Fruit fly (Drosophila melanogaster): ENCODE data around the gene mys.

mys gene

DNA sequence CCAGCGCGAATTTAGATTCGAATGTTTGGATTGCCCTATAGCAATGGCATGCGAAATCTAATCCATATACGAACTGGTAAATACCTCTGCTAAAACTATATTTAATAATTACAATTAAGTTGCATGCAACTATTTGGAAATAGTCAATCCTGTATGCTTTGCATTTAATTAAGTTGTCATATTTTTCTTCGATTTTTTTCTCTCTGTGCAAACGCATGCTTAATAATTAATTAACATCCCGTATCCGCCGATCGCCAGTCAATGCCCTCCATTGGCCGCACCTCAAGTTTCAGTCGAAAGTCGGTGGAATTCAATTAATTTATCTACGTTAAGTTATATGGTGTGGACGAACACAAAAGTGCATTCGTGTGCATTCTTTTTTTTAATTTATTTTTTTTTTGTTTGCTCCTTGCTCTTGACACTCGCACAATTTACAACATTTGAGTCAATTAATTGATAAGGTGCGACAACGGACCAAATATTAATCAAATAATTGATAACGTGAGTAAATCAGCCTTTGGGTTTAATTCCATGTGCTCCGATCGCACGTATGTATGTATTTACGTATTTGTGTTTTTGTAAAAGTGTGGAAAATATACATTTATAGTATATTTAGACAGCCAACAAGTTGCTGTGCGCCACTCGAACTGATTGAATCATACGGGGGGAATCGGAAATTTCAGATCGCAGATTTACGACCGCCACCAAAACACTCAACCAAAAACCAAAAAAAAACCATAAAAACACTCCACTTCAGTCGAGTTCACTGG, 45.0 kb downstream of the mys start:
- TF ChIP-seq CTCF (optimal IDR thresholded peaks at IDR 0.05) (no peak), CG8478 (optimal IDR thresholded peaks at IDR 0.05) (no peak)

DNA sequence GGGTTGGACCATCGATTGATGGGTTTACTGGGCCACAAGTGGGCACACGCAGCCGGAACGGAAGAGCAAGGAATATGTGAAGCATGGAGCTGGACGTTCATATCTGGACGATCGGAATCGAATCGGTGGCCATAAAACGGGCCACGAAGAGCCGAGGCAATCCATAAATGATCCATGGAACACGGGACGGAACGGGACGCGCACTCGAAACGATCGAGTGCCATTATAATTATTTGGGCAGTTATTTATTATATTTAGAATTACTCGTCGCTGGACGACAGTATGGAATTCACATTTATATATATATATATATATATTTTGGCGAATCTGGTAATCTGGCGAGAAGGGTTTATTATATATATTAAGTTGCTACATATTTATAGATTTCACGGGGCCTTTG, 46.5 kb downstream of the mys start:
- TF ChIP-seq CG8478 (optimal IDR thresholded peaks at IDR 0.05) (no peak), CTCF (optimal IDR thresholded peaks at IDR 0.05) (no peak)

DNA sequence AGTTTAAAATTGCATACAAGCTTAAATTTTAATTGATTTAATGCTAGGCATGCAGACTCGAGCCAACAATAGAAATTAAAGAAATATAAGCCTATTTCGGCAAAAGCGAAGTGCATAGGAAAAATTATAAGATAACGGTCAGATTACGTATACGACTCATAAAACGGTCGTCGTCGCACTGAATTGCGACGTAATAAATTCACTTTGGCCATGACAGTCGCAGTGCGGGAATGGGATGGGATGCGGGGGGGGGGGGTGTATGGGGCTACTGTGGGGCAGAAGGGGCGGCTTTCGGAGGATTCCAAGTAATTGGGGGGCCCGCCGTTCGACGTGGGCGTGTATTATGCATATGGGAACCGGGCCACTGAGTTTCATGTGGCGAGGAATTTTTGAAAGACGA, 49.5 kb downstream of the mys start:
- TF ChIP-seq CG8478 (optimal IDR thresholded peaks at IDR 0.05) (no peak), CTCF (optimal IDR thresholded peaks at IDR 0.05) (no peak)

DNA sequence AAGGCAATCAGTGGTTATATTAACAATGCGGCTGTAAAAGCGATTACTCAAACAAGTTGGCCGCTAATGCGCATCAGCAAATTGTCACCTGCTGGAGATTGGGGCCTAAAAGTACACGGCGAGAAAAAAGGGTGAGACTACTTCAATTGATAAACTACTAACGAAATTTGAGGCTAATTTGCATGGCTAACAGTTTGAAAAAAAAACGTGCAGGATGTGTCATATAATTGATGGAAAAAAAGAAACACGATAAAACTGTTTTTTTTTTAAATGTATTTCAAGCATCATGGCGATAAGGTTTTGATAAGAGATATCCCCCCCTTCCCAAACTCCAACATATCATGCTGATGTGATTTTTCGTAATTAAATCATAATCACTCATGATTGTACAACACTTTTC, 51.3 kb downstream of the mys start:
- TF ChIP-seq CTCF (optimal IDR thresholded peaks at IDR 0.05) (no peak), CG8478 (optimal IDR thresholded peaks at IDR 0.05) (no peak)

DNA sequence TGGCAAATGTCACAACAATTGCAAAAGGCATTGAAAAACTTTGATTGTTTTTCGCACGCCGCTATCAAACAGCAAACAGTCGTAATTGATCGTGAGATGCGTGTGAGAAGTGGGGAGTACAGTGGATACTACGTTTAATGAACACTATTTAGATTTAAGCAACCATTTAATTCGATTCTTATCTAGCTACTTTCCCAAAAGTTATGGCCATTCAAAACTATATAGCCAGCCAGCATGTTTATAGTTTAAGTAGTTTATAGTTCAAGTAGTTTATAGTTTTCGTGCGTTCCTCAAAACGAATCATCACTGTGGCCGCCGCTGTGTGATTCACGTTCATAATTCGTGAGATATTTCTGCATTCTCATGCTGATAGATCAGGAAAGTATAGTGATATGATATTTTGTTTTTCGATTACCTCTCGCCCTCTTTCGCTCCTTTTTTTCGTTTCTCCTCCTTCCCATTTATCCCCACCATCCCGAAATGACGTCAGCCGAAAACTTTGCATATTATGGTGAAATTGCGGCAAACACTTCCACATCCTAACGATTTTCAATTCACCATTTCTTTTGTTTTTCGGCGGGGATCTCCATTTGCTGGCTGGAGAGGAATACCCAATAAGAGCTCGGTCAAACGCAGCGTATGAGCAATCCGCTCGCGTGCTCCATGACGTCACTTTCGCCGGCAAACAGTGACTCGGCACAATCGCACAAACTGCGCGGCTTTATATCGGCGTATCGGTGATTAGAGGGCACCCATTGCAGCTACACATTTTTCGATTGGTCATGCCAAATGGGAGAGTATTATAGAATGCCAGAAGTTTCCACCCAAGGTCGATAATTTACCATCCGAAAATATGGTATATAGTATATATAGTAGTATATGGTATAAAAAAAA, 52.2 kb downstream of the mys start:
- TF ChIP-seq CG8478 (optimal IDR thresholded peaks at IDR 0.05) = no peak
- no peak for TF ChIP-seq CTCF (optimal IDR thresholded peaks at IDR 0.05)

DNA sequence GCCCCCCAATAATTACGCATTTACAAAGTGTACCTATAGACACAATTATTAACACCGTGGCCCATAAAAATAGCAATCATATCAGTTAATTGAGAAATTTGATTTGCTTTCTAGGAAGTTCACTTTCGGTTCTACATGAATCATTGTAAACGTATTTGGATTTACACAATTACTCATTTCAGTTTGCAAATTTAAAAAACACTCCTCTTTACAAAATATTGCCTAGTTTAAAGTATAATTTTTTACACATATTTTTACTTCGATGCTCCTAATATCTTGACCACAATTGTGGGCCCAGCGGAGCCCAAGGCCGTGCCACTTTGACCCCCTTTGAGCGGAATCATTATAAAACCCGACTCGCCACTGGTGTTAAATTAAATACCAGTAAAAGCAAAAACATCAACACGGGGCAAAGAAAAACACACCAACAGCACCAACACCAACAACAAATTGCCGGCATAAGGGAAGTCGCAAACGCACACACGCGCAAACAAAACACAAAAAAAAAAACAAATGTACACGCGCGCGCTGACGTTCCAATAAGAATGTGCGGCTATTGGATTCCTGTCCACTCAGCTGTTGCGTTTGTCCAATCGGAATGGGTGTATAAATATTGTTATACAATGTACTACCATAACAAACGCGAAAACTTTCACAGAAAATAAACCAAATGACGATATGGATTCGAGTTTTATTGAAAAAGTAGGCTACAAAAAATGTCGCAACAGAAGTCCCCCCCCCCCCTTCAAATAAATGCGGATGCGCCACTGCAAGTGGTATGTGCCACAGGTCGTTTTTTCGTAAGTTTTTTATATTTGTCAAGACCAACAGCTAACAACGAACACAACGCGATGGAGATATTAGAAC, 53.3 kb downstream of the mys start:
- TF ChIP-seq CTCF (optimal IDR thresholded peaks at IDR 0.05) = no peak
- no peak for TF ChIP-seq CG8478 (optimal IDR thresholded peaks at IDR 0.05)

DNA sequence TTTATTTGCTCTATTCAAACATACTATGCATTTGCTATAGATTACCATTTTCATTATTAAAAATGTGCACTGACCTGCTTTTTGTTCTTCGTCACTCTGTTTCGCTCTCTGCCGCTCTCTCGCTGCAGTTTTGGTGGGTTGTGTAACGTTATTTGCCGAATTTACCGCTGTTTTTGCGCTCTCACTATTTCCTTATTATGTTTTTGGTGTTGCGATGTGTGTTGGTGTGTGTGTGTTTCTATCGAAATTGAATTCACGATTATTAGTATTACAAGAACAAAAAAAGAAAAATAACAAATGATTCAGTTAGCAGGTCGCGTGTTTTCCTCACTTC, 53.9 kb downstream of the mys start:
- TF ChIP-seq CG8478 (optimal IDR thresholded peaks at IDR 0.05) = no peak
- no peak for TF ChIP-seq CTCF (optimal IDR thresholded peaks at IDR 0.05)

DNA sequence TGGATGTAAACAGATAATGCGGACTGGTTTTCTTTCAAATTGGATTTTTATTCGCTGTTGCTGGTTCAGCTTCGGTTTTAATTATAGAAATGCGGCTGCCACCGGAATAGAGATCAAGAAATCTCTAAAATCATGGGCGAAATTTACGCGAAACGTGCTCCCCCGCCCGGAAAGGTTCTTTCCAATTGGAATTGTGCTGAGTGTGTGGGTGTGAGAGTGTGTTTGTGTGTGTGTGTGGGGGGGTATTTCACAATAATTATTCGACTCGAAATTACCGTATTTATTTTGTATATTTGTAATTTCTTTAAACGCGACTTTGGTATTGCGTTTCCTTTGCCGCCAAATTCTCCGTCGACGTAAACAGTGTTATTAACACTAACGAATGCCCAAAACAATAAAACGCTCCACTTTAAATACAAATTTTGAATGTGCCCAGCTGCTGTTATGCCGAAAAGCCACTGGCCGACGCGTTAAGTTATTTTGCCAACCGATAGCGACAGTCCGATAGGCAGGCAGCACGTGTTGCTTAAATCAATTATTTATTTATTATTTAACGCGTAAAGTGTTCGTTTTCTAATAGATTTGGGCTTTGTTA, 54.4 kb downstream of the mys start, which contains the start of gene Gclc:
Gene Gclc (minus strand): TSS at position 431 of the 595 bp plus-strand sequence.
- TF ChIP-seq CTCF (optimal IDR thresholded peaks at IDR 0.05) (no peak), CG8478 (optimal IDR thresholded peaks at IDR 0.05) (no peak)

DNA sequence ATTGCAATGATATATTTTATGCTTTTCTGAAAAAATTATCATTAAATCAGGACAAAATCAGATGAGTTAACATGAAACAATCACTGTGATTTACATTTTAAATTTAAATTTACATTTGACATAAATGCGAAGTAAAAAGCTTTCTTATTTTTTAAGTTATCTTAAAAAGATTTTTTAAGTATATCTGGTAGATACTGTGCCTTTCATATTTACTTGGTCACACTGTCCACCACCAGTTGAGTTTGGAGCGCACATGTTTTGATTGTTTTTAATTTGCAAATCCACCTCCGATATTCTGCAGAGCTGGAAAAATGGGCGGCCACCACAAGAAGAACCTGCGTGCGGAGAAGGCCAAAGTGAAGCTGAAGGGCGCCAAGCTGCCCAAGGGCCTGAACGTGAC, 55.4 kb downstream of the mys start, which contains the start of gene CG1575:
Gene CG1575 (plus strand): TSS at position 200 of the 400 bp plus-strand sequence.
- TF ChIP-seq CG8478 (optimal IDR thresholded peaks at IDR 0.05) = no peak
- TF ChIP-seq CTCF (optimal IDR thresholded peaks at IDR 0.05) = no peak

Measured in S2 (cell line).